Worm (Caenorhabditis elegans): ENCODE data around the gene tftc-3.

The tftc-3 gene

DNA sequence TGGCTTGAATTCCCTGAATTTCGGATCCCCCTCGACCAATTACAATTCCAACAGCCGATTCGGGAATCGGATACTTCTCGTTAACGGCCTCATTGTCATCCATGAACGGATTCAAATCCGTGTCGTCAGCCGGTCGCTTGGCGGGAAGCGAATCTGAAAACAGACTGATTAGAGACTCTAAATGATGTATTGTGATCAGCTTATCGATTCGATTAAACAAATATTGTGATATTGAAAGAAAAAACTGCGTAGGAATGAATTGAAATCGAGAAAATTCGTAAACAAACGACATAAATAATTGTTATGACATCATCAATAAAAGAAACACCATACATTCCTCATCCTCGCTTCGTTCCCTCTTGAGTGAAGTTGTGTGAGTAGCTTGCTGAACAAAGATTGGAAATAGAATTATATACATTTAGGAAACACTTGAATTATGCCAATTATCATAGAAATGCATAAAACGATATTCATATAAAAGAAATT lies 27.9 kb upstream of the tftc-3 start (continued):
- peak; percentile 48 for TF ChIP-seq F49E8.2 (tag; optimal IDR thresholded peaks at IDR 0.05; ENCODE audit: borderline replicate concordance)
- 0 out of 2 replicates have a peak, but pooled peaks have one; percentile 23 for TF ChIP-seq Y48G9A.11 (GFP tag; IDR thresholded peaks at IDR 0.05)
- TF ChIP-seq sdz-12 (GFP tag; optimal IDR thresholded peaks at IDR 0.05) = peak; percentile 55
- TF ChIP-seq mxl-3 (GFP tag; optimal IDR thresholded peaks at IDR 0.05) = no peak
- TF ChIP-seq ZK337.2 (GFP tag; IDR thresholded peaks at IDR 0.05) = no peak
- peak; percentile 33; the same call in 1 of the 2 replicates for TF ChIP-seq mdt-29 (GFP tag; IDR thresholded peaks at IDR 0.05)
- TF ChIP-seq Y5F2A.4 (GFP tag; optimal IDR thresholded peaks at IDR 0.05) = peak; percentile 18
- peak; percentile 67 for TF ChIP-seq lin-38 (GFP tag; IDR thresholded peaks at IDR 0.05)
- no peak for TF ChIP-seq F10B5.3 (tag; optimal IDR thresholded peaks at IDR 0.05)

DNA sequence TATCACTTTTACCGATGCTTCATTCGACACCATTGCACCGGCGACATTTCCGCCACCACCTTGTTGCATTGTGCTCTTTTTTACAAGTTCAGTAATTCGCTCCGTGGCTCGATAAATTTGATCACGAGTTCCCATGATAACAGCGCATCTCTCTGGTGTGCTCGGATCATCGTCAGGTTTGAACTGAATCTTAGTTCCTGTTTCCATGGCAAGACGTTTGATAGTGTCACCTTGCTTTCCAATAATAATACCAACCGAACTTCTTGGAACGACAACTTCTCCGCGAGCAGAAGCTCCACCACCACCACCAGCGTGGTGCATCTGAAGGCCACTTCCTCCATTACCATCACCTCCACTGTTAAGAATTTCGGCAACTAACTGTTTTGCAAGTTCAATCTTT lies 27.0 kb upstream of the tftc-3 start:
- TF ChIP-seq R02D3.7 (tag; optimal IDR thresholded peaks at IDR 0.05) (no peak), aha-1 (tag) (peak; percentile 96)

DNA sequence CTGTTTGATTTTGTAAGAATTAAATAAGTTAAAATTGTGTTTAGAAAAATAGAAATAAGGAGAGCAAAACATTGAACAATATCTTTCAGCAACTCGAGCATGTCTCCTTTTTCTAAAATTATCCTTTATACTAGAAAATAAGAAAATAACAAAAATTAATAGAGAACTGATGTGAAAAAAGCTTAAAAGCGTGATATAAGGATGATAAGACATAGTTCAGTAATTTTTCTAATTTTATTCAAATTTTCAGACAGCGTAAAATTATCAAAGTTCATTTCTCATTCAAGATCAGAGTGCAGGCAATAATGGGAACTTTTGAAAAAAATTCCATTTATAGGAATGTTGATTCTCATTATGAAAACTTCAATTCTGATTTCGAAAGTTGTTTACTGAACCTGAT lies 23.2 kb upstream of the tftc-3 start, which contains the start of gene str-182:
TSS of gene str-182 (minus strand) at position 101 of the 400 bp plus-strand sequence.
- no peak for TF ChIP-seq ceh-62 (tag; optimal IDR thresholded peaks at IDR 0.05)
- TF ChIP-seq cey-2 (tag; optimal IDR thresholded peaks at IDR 0.05; ENCODE audit: borderline replicate concordance, insufficient read depth) = no peak
- TF ChIP-seq fkh-10 (GFP tag; optimal IDR thresholded peaks at IDR 0.05) = no peak
- no peak for TF ChIP-seq jun-1 (tag; optimal IDR thresholded peaks at IDR 0.05)
- no peak for TF ChIP-seq unc-39 (tag; optimal IDR thresholded peaks at IDR 0.05)
- no peak for TF ChIP-seq D1046.2 (GFP tag; IDR thresholded peaks at IDR 0.05)
- no peak for TF ChIP-seq spr-3 (GFP tag; optimal IDR thresholded peaks at IDR 0.05)
- TF ChIP-seq dpl-1 (GFP tag; optimal IDR thresholded peaks at IDR 0.05) = no peak
- TF ChIP-seq ceh-20 (GFP tag; IDR thresholded peaks at IDR 0.05) = no peak
- no peak for TF ChIP-seq zip-11 (GFP tag; IDR thresholded peaks at IDR 0.05)
- TF ChIP-seq ceh-82 (tag; optimal IDR thresholded peaks at IDR 0.05) = no peak

DNA sequence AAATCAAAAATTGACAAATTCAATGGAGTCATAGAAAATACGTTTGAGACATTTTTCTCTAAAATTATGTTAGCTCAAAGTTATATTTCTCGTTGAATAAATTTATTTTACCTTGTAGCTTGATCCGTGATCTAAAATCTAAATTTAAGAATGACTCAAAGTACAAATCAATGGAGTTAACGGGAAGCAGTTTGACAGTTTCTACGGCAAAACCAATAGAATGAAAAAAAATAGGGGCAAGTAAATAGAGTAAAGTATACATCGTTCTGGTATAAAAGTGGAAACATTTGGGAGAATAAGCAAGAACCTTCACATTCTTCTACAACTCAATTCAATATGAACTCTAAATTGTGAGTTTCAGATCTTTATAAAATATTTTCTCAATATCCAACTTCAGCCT lies 20.8 kb upstream of the tftc-3 start, which contains the start of gene fipr-6:
TSS of gene fipr-6 (plus strand) at position 301 of the 400 bp plus-strand sequence.
- no peak for TF ChIP-seq tag-97 (GFP tag; IDR thresholded peaks at IDR 0.05)
- TF ChIP-seq zip-2 (tag; optimal IDR thresholded peaks at IDR 0.05) = no peak

DNA sequence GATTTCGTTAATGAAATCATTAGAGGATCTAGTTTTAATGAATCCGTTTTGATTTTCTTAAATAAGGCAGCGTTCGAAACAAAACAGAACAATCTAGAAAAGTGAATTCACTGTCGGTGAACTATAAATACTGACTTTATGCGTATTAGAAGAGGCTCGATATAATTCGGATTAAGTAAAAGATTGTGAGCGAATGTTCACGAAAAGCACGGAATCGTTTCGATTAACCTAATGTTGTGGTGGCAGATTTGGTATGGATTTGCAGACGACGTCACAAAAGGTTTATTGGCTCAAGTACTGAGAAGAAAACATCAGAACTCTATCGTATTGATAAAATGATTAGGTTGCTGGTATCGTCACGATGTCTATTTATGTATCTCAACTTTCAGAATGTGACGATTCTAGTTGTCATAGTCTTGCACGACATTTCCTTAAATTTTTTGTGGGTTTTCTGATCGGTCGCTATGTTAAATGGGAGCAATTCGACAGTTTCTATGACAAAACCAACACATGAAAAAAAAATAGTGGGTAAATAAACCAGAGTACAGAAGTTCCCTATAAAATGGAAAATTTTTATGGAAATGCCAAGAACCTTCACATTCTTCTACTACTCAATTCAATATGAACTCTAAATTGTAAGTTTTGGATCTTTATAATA lies 19.2 kb upstream of the tftc-3 start, which contains the start of the genes pyt-1 and fipr-7:
TSS of gene pyt-1 (minus strand) at position 101 of the 658 bp plus-strand sequence.
TSS of gene fipr-7 (plus strand) at position 608 of the 658 bp plus-strand sequence.
- TF ChIP-seq pha-4 (GFP tag; IDR thresholded peaks at IDR 0.05) = no peak
- no peak for TF ChIP-seq pha-4 (tag; optimal IDR thresholded peaks at IDR 0.05)
- TF ChIP-seq aha-1 (tag) = no peak
- TF ChIP-seq tra-1 (GFP tag; IDR thresholded peaks at IDR 0.05) = no peak

DNA sequence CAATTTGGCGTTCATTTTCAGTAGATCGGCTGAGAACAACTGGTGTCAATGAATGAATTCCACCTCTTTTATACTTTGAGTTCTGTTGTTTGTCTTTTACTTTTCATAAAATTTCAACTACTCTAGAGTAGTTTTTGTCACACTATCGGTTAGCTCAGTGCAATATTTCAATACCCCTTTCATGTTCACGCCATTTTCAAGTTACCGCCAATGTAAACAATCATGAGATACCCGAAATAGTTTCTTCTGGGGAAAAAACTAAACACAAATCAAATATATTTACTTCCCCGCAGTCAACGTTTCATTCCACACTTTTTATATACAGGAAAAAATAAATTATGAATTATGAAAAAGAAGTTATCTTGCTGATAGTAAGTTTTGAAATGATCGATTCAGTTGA lies 18.2 kb upstream of the tftc-3 start, which contains the start of gene fipr-4:
TSS of gene fipr-4 (minus strand) at position 101 of the 400 bp plus-strand sequence.
- TF ChIP-seq ceh-62 (tag; optimal IDR thresholded peaks at IDR 0.05) = no peak
- TF ChIP-seq Y105C5A.15 (GFP tag; IDR thresholded peaks at IDR 0.05) = no peak
- TF ChIP-seq rbr-2 (tag; optimal IDR thresholded peaks at IDR 0.05) = no peak
- TF ChIP-seq vab-7 (GFP tag; IDR thresholded peaks at IDR 0.05) = no peak
- TF ChIP-seq ztf-11 (tag; optimal IDR thresholded peaks at IDR 0.05) = no peak
- TF ChIP-seq F10B5.3 (tag; optimal IDR thresholded peaks at IDR 0.05) = no peak
- TF ChIP-seq jun-1 (tag; optimal IDR thresholded peaks at IDR 0.05) = no peak
- no peak for TF ChIP-seq hlh-30 (tag; optimal IDR thresholded peaks at IDR 0.05; ENCODE audit: insufficient read depth)
- no peak for TF ChIP-seq dmd-8 (GFP tag; IDR thresholded peaks at IDR 0.05)
- TF ChIP-seq ZK546.5 (tag; optimal IDR thresholded peaks at IDR 0.05) = no peak
- no peak for TF ChIP-seq nhr-28 (tag; optimal IDR thresholded peaks at IDR 0.05)
